Worm (Caenorhabditis elegans) whole organism, L1 larva: Measurements from ENCODE around the gene Y55B1BL.1.
A peak's percentile ranks its signal among the peaks of the same experiment; 100 is the strongest.
"Not testable (repeated sequence)": the region's sequence is repeated elsewhere in the genome, so short reads cannot be mapped to it uniquely, and the experiment has no call there.

Source experiments
- ceh-88 ChIP-seq: fragments of 200-800 bp; sonication (Bioruptor generic); IDR thresholded peaks from 2 replicates; pipeline ENCODE4 v1.3.6; 2022; ENCODE audit warnings: missing genetic modification characterization, missing compliant biosample characterization
- elt-2 ChIP-seq: sonication (generic microtip); optimal IDR thresholded peaks from 2 replicates; lab custom pipeline; 2016; ENCODE audit warnings: missing genetic modification characterization, mild to moderate bottlenecking, inconsistent platforms, missing compliant biosample characterization, missing genetic modification reagents
- lsy-2 ChIP-seq, 2 experiments: fragments of 150-350 bp; optimal IDR thresholded peaks; 2 replicates each; lab custom pipeline; 2014; ENCODE audit warnings: missing biosample characterization in 2 of 2, missing genetic modification characterization in 2 of 2
- mef-2 ChIP-seq: fragments of 150-350 bp; optimal IDR thresholded peaks from 2 replicates; lab custom pipeline; 2014; ENCODE audit warnings: missing biosample characterization, missing genetic modification characterization
- mep-1 ChIP-seq: fragments of 150-350 bp; optimal IDR thresholded peaks from 2 replicates; lab custom pipeline; 2014; ENCODE audit warnings: missing biosample characterization, missing genetic modification characterization
- nhr-11 ChIP-seq: fragments of 150-350 bp; optimal IDR thresholded peaks from 2 replicates; lab custom pipeline; 2014; ENCODE audit warnings: missing biosample characterization, missing genetic modification characterization
- nhr-19 ChIP-seq: fragments of 200-800 bp; sonication (Bioruptor generic); conservative IDR thresholded peaks from 2 replicates; pipeline ENCODE4 v1.3.6; 2022; ENCODE audit warnings: missing genetic modification characterization, missing compliant biosample characterization
- nhr-28 ChIP-seq: fragments of 150-350 bp; optimal IDR thresholded peaks from 2 replicates; lab custom pipeline; 2014; ENCODE audit warnings: missing biosample characterization, missing genetic modification characterization
- nhr-90 ChIP-seq: sonication (generic microtip); optimal IDR thresholded peaks from 2 replicates; lab custom pipeline; 2016; ENCODE audit warnings: mild to moderate bottlenecking, missing genetic modification characterization, missing compliant biosample characterization; ENCODE audit not compliant: poor library complexity
- pqm-1 ChIP-seq: sonication (generic microtip); optimal IDR thresholded peaks from 3 replicates; lab custom pipeline; 2017; ENCODE audit warnings: missing biosample characterization, missing genetic modification characterization
- skn-1 ChIP-seq: fragments of 150-350 bp; optimal IDR thresholded peaks from 2 replicates; lab custom pipeline; 2014; ENCODE audit warnings: missing biosample characterization, missing genetic modification characterization
- sptf-1 ChIP-seq: fragments of 150-350 bp; optimal IDR thresholded peaks from 2 replicates; lab custom pipeline; 2014; ENCODE audit warnings: missing biosample characterization, missing genetic modification characterization
- tbx-2 ChIP-seq: sonication (generic microtip); optimal IDR thresholded peaks from 2 replicates; lab custom pipeline; 2016; ENCODE audit warnings: missing genetic modification characterization, missing compliant biosample characterization
- unc-62 ChIP-seq: fragments of 150-350 bp; optimal IDR thresholded peaks from 2 replicates; lab custom pipeline; 2014; ENCODE audit warnings: missing biosample characterization, missing genetic modification reagents, missing genetic modification characterization

ce11 chrIII:415331-415775 is 13.2 kb downstream of the Y55B1BL.1 start:
- TF ChIP-seq ceh-88 (GFP tag; lab: Robert Waterston, UW); nhr-90 (tag; lab: Kevin White, UChicago); tbx-2 (tag; lab: Kevin White, UChicago); sptf-1 (tag; lab: Kevin White, UChicago); nhr-11 (tag; lab: Kevin White, UChicago); nhr-28 (tag; lab: Kevin White, UChicago); pqm-1 (tag; lab: Kevin White, UChicago); mep-1 (tag; lab: Kevin White, UChicago); skn-1 (tag; lab: Kevin White, UChicago); mef-2; unc-62 (GFP tag; lab: Kevin White, UChicago); elt-2 (tag; lab: Kevin White, UChicago); lsy-2 (tag; optimal IDR thresholded peaks at IDR 0.05; lab: Kevin White, UChicago): not testable (repeated sequence)
- TF ChIP-seq nhr-19 (GFP tag; lab: Robert Waterston, UW), result peak; percentile 57
